Worm (Caenorhabditis elegans) whole organism, early embryonic: Measurements from ENCODE around the gene W06F12.3.

Source experiments
- F13C5.2 ChIP-seq: sonication (generic microtip); optimal IDR thresholded peaks from 2 replicates; lab custom pipeline; 2017; ENCODE audit warnings: mild to moderate bottlenecking, missing genetic modification characterization, inconsistent platforms, missing compliant biosample characterization
- ceh-13 ChIP-seq: fragments of 200-800 bp; sonication (Bioruptor generic); optimal IDR thresholded peaks from 2 replicates; lab custom pipeline; 2018; ENCODE audit warnings: mild to moderate bottlenecking, missing genetic modification characterization, missing compliant biosample characterization
- flt-1 ChIP-seq: fragments of 200-800 bp; sonication (Bioruptor generic); IDR thresholded peaks from 2 replicates; pipeline ENCODE4 v1.3.6; 2022; ENCODE audit warnings: missing genetic modification characterization, missing compliant biosample characterization
- pes-1 ChIP-seq: fragments of 200-800 bp; sonication (Bioruptor generic); IDR thresholded peaks from 2 replicates; pipeline ENCODE4 v1.3.6; 2022; ENCODE audit warnings: missing genetic modification reagents, missing genetic modification characterization, missing compliant biosample characterization
- scrt-1 ChIP-seq: fragments of 200-800 bp; sonication (Bioruptor generic); IDR thresholded peaks from 2 replicates; pipeline ENCODE4 v1.3.6; 2022; ENCODE audit warnings: missing genetic modification characterization, missing compliant biosample characterization
- sea-1 ChIP-seq: fragments of 200-800 bp; sonication (Bioruptor generic); conservative IDR thresholded peaks from 2 replicates; pipeline ENCODE4 v1.3.6; 2022; ENCODE audit warnings: missing genetic modification characterization, missing compliant biosample characterization
- tra-4 ChIP-seq: sonication (generic microtip); optimal IDR thresholded peaks from 2 replicates; lab custom pipeline; 2017; ENCODE audit warnings: missing genetic modification characterization, missing compliant biosample characterization

DNA sequence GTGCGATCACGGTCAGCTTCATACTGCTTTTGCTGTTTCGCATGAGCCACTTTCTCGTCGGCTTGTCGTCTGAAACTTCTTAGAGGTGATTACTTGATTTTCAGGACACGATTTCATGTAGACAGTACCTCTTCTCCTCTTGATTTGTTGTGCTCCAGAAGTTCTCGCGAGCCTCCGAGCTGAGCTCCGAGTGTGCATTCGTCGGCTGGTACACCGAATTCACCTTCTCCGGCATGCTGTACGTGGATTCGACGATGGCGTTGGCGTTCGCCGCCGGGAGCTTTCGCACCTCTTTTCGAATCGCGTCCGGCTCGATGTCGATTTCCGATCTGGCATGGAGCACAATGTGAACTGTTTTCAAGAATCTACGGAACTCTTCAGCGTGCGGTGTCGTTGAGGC is 26.2 kb downstream of the W06F12.3 start:
- TF ChIP-seq tra-4 (tag; lab: Kevin White, UChicago): no peak
- no peak for TF ChIP-seq pes-1 (GFP tag; lab: Robert Waterston, UW)
- TF ChIP-seq ceh-13 (GFP tag; lab: Kevin White, UChicago): no peak
- no peak for TF ChIP-seq sea-1 (GFP tag; lab: Robert Waterston, UW)
- no peak for TF ChIP-seq F13C5.2 (tag; lab: Kevin White, UChicago)
- TF ChIP-seq scrt-1: no peak
- TF ChIP-seq flt-1 (GFP tag; lab: Robert Waterston, UW): no peak
